Fruit fly (Drosophila melanogaster) whole organism, embryonic: Measurements from ENCODE around the gene CG14561.

Source experiments
- Atf-2 ChIP-seq: fragments of 200-800 bp; sonication (Bioruptor generic); optimal IDR thresholded peaks from 2 replicates; lab custom pipeline; 2016; ENCODE audit warnings: missing biosample characterization, missing genetic modification characterization
- Bdp1 ChIP-seq: fragments of 200-800 bp; sonication (Bioruptor generic); optimal IDR thresholded peaks from 3 replicates; lab custom pipeline; 2016; ENCODE audit warnings: missing biosample characterization, missing genetic modification characterization
- Bteb2 ChIP-seq: fragments of 200-800 bp; sonication (Bioruptor generic); optimal IDR thresholded peaks from 2 replicates; lab custom pipeline; 2016; ENCODE audit warnings: missing biosample characterization, missing genetic modification characterization
- C15 ChIP-seq: fragments of 200-800 bp; sonication (Bioruptor generic); IDR thresholded peaks from 3 replicates; pipeline ENCODE4 v1.3.6; 2022; ENCODE audit warnings: missing biosample characterization, missing genetic modification characterization
- CG11723 ChIP-seq: fragments of 200-800 bp; sonication (Bioruptor generic); optimal IDR thresholded peaks from 2 replicates; lab custom pipeline; 2017; ENCODE audit warnings: missing biosample characterization, mild to moderate bottlenecking, missing genetic modification characterization
- CG12236 ChIP-seq: fragments of 200-800 bp; sonication (Bioruptor generic); optimal IDR thresholded peaks from 2 replicates; lab custom pipeline; 2016; ENCODE audit warnings: missing biosample characterization, missing genetic modification characterization
- CG1233 ChIP-seq: fragments of 200-800 bp; sonication (Bioruptor generic); optimal IDR thresholded peaks from 4 replicates; lab custom pipeline; 2018; ENCODE audit warnings: missing biosample characterization, mild to moderate bottlenecking, missing genetic modification characterization
- CG1647 ChIP-seq: fragments of 200-800 bp; sonication (Bioruptor generic); optimal IDR thresholded peaks from 3 replicates; lab custom pipeline; 2016; ENCODE audit warnings: missing biosample characterization, missing genetic modification characterization
- CG17385 ChIP-seq: fragments of 200-800 bp; sonication (Bioruptor generic); optimal IDR thresholded peaks from 3 replicates; lab custom pipeline; 2018; ENCODE audit warnings: missing biosample characterization, mild to moderate bottlenecking, missing genetic modification characterization
- CG31365 ChIP-seq: fragments of 200-800 bp; sonication (Bioruptor generic); optimal IDR thresholded peaks from 2 replicates; lab custom pipeline; 2018; ENCODE audit warnings: missing biosample characterization, mild to moderate bottlenecking, missing genetic modification characterization
- CG34224 ChIP-seq: fragments of 200-800 bp; sonication (Bioruptor generic); IDR thresholded peaks from 3 replicates; pipeline ENCODE4 v1.3.6; 2022; ENCODE audit warnings: missing biosample characterization, missing genetic modification characterization; ENCODE audit not compliant: partially characterized antibody
- CG3726 ChIP-seq: fragments of 200-800 bp; sonication (Bioruptor generic); IDR thresholded peaks from 3 replicates; pipeline ENCODE4, ENCODE4 v1.3.6; 2022; ENCODE audit warnings: missing biosample characterization, missing genetic modification characterization
- CG3838 ChIP-seq: fragments of 200-800 bp; sonication (Bioruptor generic); optimal IDR thresholded peaks from 3 replicates; lab custom pipeline; 2016; ENCODE audit warnings: missing biosample characterization, missing genetic modification characterization
- CG4424 ChIP-seq: fragments of 200-800 bp; sonication (Bioruptor generic); optimal IDR thresholded peaks from 3 replicates; lab custom pipeline; 2016; ENCODE audit warnings: missing biosample characterization, missing genetic modification characterization
- CG4820 ChIP-seq: fragments of 200-800 bp; sonication (Bioruptor generic); optimal IDR thresholded peaks from 3 replicates; lab custom pipeline; 2016; ENCODE audit warnings: missing biosample characterization, missing genetic modification characterization
- CG4854 ChIP-seq: fragments of 200-800 bp; sonication (Bioruptor generic); optimal IDR thresholded peaks from 2 replicates; lab custom pipeline; 2016; ENCODE audit warnings: missing biosample characterization, missing genetic modification characterization, inconsistent platforms
- CG6272 ChIP-seq: fragments of 200-800 bp; sonication (Bioruptor generic); IDR thresholded peaks from 2 replicates; pipeline ENCODE4 v1.3.6; 2022; ENCODE audit warnings: missing biosample characterization, missing genetic modification characterization
- CG6791 ChIP-seq: fragments of 200-800 bp; sonication (Bioruptor generic); IDR thresholded peaks from 3 replicates; pipeline ENCODE4 v1.3.6; 2022; ENCODE audit warnings: missing biosample characterization, missing genetic modification characterization; ENCODE audit not compliant: partially characterized antibody
- CG6813 ChIP-seq: fragments of 200-800 bp; sonication (Bioruptor generic); optimal IDR thresholded peaks from 2 replicates; lab custom pipeline; 2017; ENCODE audit warnings: missing biosample characterization, missing genetic modification characterization, mild to moderate bottlenecking, moderate library complexity, missing genetic modification reagents
- CG7745 ChIP-seq: fragments of 200-800 bp; sonication (Bioruptor generic); optimal IDR thresholded peaks from 2 replicates; lab custom pipeline; 2018; ENCODE audit warnings: missing biosample characterization, mild to moderate bottlenecking, missing genetic modification characterization, moderate library complexity
- CG9609 ChIP-seq: fragments of 200-800 bp; sonication (Bioruptor generic); optimal IDR thresholded peaks from 3 replicates; lab custom pipeline; 2016; ENCODE audit warnings: missing biosample characterization, missing genetic modification characterization
- CoRest ChIP-seq: fragments of 200-800 bp; sonication (Bioruptor generic); optimal IDR thresholded peaks from 3 replicates; lab custom pipeline; 2018; ENCODE audit warnings: missing biosample characterization, mild to moderate bottlenecking, missing genetic modification characterization, moderate library complexity
- Dad ChIP-seq: fragments of 200-800 bp; sonication (Bioruptor generic); optimal IDR thresholded peaks from 3 replicates; lab custom pipeline; 2016; ENCODE audit warnings: missing biosample characterization, missing genetic modification characterization
- Fer2 ChIP-seq: fragments of 200-800 bp; sonication (Bioruptor generic); optimal IDR thresholded peaks from 2 replicates; lab custom pipeline; 2018; ENCODE audit warnings: missing biosample characterization, mild to moderate bottlenecking, missing genetic modification characterization, moderate library complexity
- HmgD ChIP-seq: fragments of 200-800 bp; sonication (Bioruptor generic); optimal IDR thresholded peaks from 3 replicates; lab custom pipeline; 2016; ENCODE audit warnings: missing biosample characterization, missing genetic modification characterization
- Hr3 ChIP-seq: fragments of 200-800 bp; sonication (Bioruptor generic); optimal IDR thresholded peaks from 3 replicates; lab custom pipeline; 2016; ENCODE audit warnings: missing biosample characterization, missing genetic modification characterization
- Oaz ChIP-seq: fragments of 200-800 bp; sonication (Bioruptor generic); IDR thresholded peaks from 2 replicates; pipeline ENCODE4 v1.3.6; 2022; ENCODE audit warnings: missing biosample characterization, missing genetic modification characterization
- Sox100B ChIP-seq: fragments of 200-800 bp; sonication (Bioruptor generic); optimal IDR thresholded peaks from 3 replicates; lab custom pipeline; 2018; ENCODE audit warnings: missing biosample characterization, mild to moderate bottlenecking, missing genetic modification characterization
- Sry-β ChIP-seq: fragments of 200-800 bp; sonication (Bioruptor generic); optimal IDR thresholded peaks from 2 replicates; lab custom pipeline; 2018; ENCODE audit warnings: missing biosample characterization, mild to moderate bottlenecking, missing genetic modification characterization, moderate library complexity
- Usf ChIP-seq: fragments of 200-800 bp; sonication (Bioruptor generic); optimal IDR thresholded peaks from 2 replicates; lab custom pipeline; 2017; ENCODE audit warnings: missing genotype, missing biosample characterization, missing genetic modification characterization
- Xbp1 ChIP-seq: fragments of 200-800 bp; sonication (Bioruptor generic); optimal IDR thresholded peaks from 3 replicates; lab custom pipeline; 2016; ENCODE audit warnings: missing biosample characterization, mild to moderate bottlenecking, missing genetic modification characterization
- bbx ChIP-seq: fragments of 200-800 bp; sonication (Bioruptor generic); IDR thresholded peaks from 2 replicates; pipeline ENCODE4 v1.3.6; 2022; ENCODE audit warnings: missing biosample characterization, missing genetic modification characterization; ENCODE audit not compliant: partially characterized antibody
- bcd ChIP-seq: fragments of 200-800 bp; sonication (Bioruptor generic); optimal IDR thresholded peaks from 2 replicates; lab custom pipeline; 2017; ENCODE audit warnings: missing biosample characterization, mild to moderate bottlenecking, missing genetic modification characterization
- cas ChIP-seq: fragments of 200-800 bp; sonication (Bioruptor generic); IDR thresholded peaks from 2 replicates; pipeline ENCODE4 v1.3.6; 2022; ENCODE audit warnings: missing biosample characterization, missing genetic modification characterization
- chm ChIP-seq: fragments of 200-800 bp; sonication (Bioruptor generic); IDR thresholded peaks from 2 replicates; pipeline ENCODE4 v1.3.6; 2022; ENCODE audit warnings: missing biosample characterization, missing genetic modification characterization
- crp ChIP-seq, 2 experiments: fragments of 200-800 bp; sonication (Bioruptor generic); optimal IDR thresholded peaks; 2 replicates in 1 of 2; 3 replicates in 1 of 2; lab custom pipeline; 2017; ENCODE audit warnings: missing biosample characterization in 2 of 2, missing genetic modification characterization in 2 of 2, mild to moderate bottlenecking in 1 of 2, moderate library complexity in 1 of 2
- ewg ChIP-seq: fragments of 200-800 bp; sonication (Bioruptor generic); optimal IDR thresholded peaks from 3 replicates; lab custom pipeline; 2017; ENCODE audit warnings: mild to moderate bottlenecking, missing biosample characterization, missing genetic modification reagents, missing genetic modification characterization
- gem ChIP-seq: fragments of 200-800 bp; sonication (Bioruptor generic); optimal IDR thresholded peaks from 2 replicates; lab custom pipeline; 2019; ENCODE audit warnings: missing biosample characterization, mild to moderate bottlenecking, missing genetic modification characterization, moderate library complexity
- ham ChIP-seq: fragments of 200-800 bp; sonication (Bioruptor generic); IDR thresholded peaks from 2 replicates; pipeline ENCODE4 v1.3.6; 2022; ENCODE audit warnings: missing biosample characterization, missing genetic modification characterization
- ind ChIP-seq: fragments of 200-800 bp; sonication (Bioruptor generic); optimal IDR thresholded peaks from 3 replicates; lab custom pipeline; 2016; ENCODE audit warnings: missing biosample characterization, missing genetic modification characterization
- klu ChIP-seq: fragments of 200-800 bp; sonication (Bioruptor generic); IDR thresholded peaks from 2 replicates; pipeline ENCODE4 v1.3.6; 2022; ENCODE audit warnings: missing biosample characterization, missing genetic modification characterization
- nmo ChIP-seq: fragments of 200-800 bp; sonication (Bioruptor generic); optimal IDR thresholded peaks from 2 replicates; lab custom pipeline; 2018; ENCODE audit warnings: missing biosample characterization, mild to moderate bottlenecking, missing genetic modification characterization, moderate library complexity
- pan ChIP-seq, 4 experiments: fragments of >200 bp in 3 of 4; fragments of 200-800 bp in 1 of 4; sonication (Bioruptor generic) in 1 of 4; optimal IDR thresholded peaks in 3 of 4; IDR thresholded peaks in 1 of 4; 2 replicates each; pipeline versions ENCODE4 v1.3.6 to Lab custom; 2017 to 2022; ENCODE audit warnings: missing biosample characterization in 2 of 4, missing genetic modification characterization in 2 of 4, mixed read lengths in 1 of 4
- pho ChIP-seq: fragments of 200-800 bp; sonication (Bioruptor generic); optimal IDR thresholded peaks from 2 replicates; lab custom pipeline; 2016; ENCODE audit warnings: missing biosample characterization, missing genetic modification characterization
- salm ChIP-seq: fragments of 200-800 bp; sonication (Bioruptor generic); optimal IDR thresholded peaks from 2 replicates; lab custom pipeline; 2018; ENCODE audit warnings: missing biosample characterization, mild to moderate bottlenecking, missing genetic modification characterization
- sc ChIP-seq, 3 experiments: fragments of >200 bp in 2 of 3; fragments of 200-800 bp in 1 of 3; sonication (Bioruptor generic) in 1 of 3; optimal IDR thresholded peaks; 2 replicates in 2 of 3; 3 replicates in 1 of 3; lab custom pipeline; 2017; ENCODE audit warnings: mild to moderate bottlenecking in 1 of 3, missing biosample characterization in 1 of 3, missing genetic modification characterization in 1 of 3, missing genetic modification reagents in 1 of 3
- tx ChIP-seq: fragments of 200-800 bp; sonication (Bioruptor generic); optimal IDR thresholded peaks from 2 replicates; lab custom pipeline; 2016; ENCODE audit warnings: missing biosample characterization, missing genetic modification characterization
- zen ChIP-seq: fragments of 200-800 bp; sonication (Bioruptor generic); optimal IDR thresholded peaks from 3 replicates; lab custom pipeline; 2018; ENCODE audit warnings: missing biosample characterization, mild to moderate bottlenecking, missing genetic modification characterization, moderate library complexity
- zfh1 ChIP-seq: fragments of 200-800 bp; sonication (Bioruptor generic); IDR thresholded peaks from 3 replicates; pipeline ENCODE4 v1.3.6; 2022; ENCODE audit warnings: missing biosample characterization, missing genetic modification characterization

The CG14561 gene

DNA sequence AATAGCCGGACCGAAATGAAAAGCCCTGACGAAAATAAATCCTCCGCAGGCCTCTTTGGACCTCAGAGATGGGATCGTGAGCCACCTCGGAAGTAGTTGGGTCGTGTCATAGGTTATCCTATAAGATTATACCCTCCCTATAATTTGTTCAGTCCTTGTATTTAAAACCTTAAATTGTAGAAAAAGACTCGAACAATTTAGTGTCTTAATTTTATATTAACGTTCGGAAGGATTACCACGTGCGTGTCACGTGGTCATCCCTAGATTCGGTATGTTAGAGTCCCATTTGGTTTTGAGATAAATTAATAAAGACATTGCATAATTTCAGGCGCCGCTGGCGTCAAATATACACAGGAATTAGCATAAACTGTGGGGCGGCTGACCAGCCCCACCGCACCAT is 12.4 kb downstream of the CG14561 start (continued):
- TF ChIP-seq CG6272 (0 out of 2 replicates have a peak, but pooled peaks have one; percentile 22), CoRest (peak; percentile 58), Fer2 (no peak), crp (GFP tag; optimal IDR thresholded peaks at IDR 0.05; lab: Kevin White, UChicago) (no peak), gem (tag; lab: Kevin White, UChicago) (peak; percentile 67), klu (peak; percentile 41; the same call in 1 of the 2 replicates), pho (GFP tag; lab: Kevin White, UChicago) (peak; percentile 29), bcd (GFP tag; lab: Kevin White, UChicago) (peak; percentile 50), Bdp1 (GFP tag; lab: Kevin White, UChicago) (no peak), CG4820 (GFP tag; lab: Kevin White, UChicago) (peak; percentile 20), sc (optimal IDR thresholded peaks at IDR 0.05; lab: Kevin White, UChicago) (no peak), sc (GFP tag; optimal IDR thresholded peaks at IDR 0.05; lab: Kevin White, UChicago) (no peak), Dad (peak; percentile 2), pan (optimal IDR thresholded peaks at IDR 0.05; lab: Kevin White, UChicago) (no peak), pan (GFP tag; optimal IDR thresholded peaks at IDR 0.05 in 1 of 2, IDR thresholded peaks at IDR 0.05 in 1 of 2) (peak in 1 of 2 experiments; percentile 41), ewg (GFP tag; lab: Kevin White, UChicago) (peak; percentile 28), CG11723 (GFP tag; lab: Kevin White, UChicago) (peak; percentile 41), bbx (GFP tag; lab: Robert Waterston, UW) (peak; percentile 69), salm (no peak), CG4424 (GFP tag; lab: Kevin White, UChicago) (peak; percentile 54), CG1647 (GFP tag; lab: Kevin White, UChicago) (no peak), CG7745 (tag; lab: Kevin White, UChicago) (no peak), Oaz (0 out of 2 replicates have a peak, but pooled peaks have one; percentile 24), Xbp1 (peak; percentile 62), C15 (GFP tag; lab: Robert Waterston, UW) (no peak), nmo (peak; percentile 50), CG6813 (GFP tag; lab: Kevin White, UChicago) (peak; percentile 42), Hr3 (GFP tag; lab: Kevin White, UChicago) (peak; percentile 22), CG12236 (no peak), Usf (GFP tag; lab: Kevin White, UChicago) (peak; percentile 49), Sry-β (GFP tag; lab: Kevin White, UChicago) (peak; percentile 34), CG31365 (tag; lab: Kevin White, UChicago) (no peak), CG3726 (GFP tag; lab: Robert Waterston, UW) (no peak), tx (GFP tag; lab: Kevin White, UChicago) (peak; percentile 35), chm (GFP tag; lab: Robert Waterston, UW) (peak; percentile 60), CG1233 (GFP tag; lab: Kevin White, UChicago) (peak; percentile 27), CG6791 (peak; percentile 85), CG9609 (GFP tag; lab: Kevin White, UChicago) (peak; percentile 42), zen (tag; lab: Kevin White, UChicago) (peak; percentile 34), zfh1 (GFP tag; lab: Robert Waterston, UW) (peak; percentile 62; the same call in 1 of the 3 replicates), ham (GFP tag; lab: Robert Waterston, UW) (no peak), CG4854 (GFP tag; lab: Kevin White, UChicago) (no peak), CG34224 (GFP tag; lab: Robert Waterston, UW) (peak; percentile 85), cas (GFP tag; lab: Robert Waterston, UW) (no peak), Atf-2 (GFP tag; lab: Kevin White, UChicago) (peak; percentile 12), Sox100B (GFP tag; lab: Kevin White, UChicago) (peak; percentile 26), ind (peak; percentile 47), CG3838 (GFP tag; lab: Kevin White, UChicago) (no peak), CG17385 (GFP tag; lab: Kevin White, UChicago) (peak; percentile 46), HmgD (GFP tag; lab: Kevin White, UChicago) (no peak), Bteb2 (GFP tag; lab: Kevin White, UChicago) (peak; percentile 37)
